Worm (Caenorhabditis elegans) whole organism, midembryonic: ENCODE measurements around the gene dlc-2.

Source experiments
- flt-1 ChIP-seq: fragments of 200-800 bp; sonication (Bioruptor generic); IDR thresholded peaks from 2 replicates; pipeline ENCODE4 v1.3.6; 2022; ENCODE audit warnings: missing genetic modification characterization, missing compliant biosample characterization
- ref-1 ChIP-seq: fragments of 200-800 bp; sonication (Bioruptor generic); conservative IDR thresholded peaks from 2 replicates; pipeline ENCODE4 v1.3.6; 2022; ENCODE audit warnings: missing genetic modification reagents, missing genetic modification characterization, missing compliant biosample characterization
- ztf-23 ChIP-seq: fragments of 200-800 bp; sonication (Bioruptor generic); IDR thresholded peaks from 2 replicates; pipeline ENCODE4 v1.3.6; 2022; ENCODE audit warnings: missing genetic modification reagents, missing genetic modification characterization, missing compliant biosample characterization
- ztf-29 ChIP-seq: fragments of 200-800 bp; sonication (Bioruptor generic); IDR thresholded peaks from 2 replicates; pipeline ENCODE4 v1.3.6; 2022; ENCODE audit warnings: missing genetic modification reagents, missing genetic modification characterization, missing compliant biosample characterization

DNA sequence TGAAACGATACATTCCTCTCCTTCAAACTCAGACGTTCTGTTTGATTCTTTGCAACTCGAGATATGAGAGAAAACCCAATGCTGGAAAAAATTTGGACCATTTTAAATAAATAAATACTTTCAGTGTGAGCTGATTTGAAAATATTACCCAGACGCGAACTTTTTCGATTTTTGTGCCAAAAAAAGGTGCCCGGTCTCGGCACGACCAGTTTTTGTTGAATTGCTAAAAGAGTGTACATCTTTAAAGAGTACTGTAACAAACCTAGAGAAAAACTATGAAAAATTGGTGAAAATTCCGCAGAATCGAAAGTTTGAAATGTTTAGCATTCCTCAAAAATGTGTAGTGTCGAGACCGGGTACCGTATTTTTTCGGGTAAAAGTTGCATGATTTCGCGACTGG, 50.1 kb downstream of the dlc-2 start, which contains the start of gene K08E4.8:
- TF ChIP-seq ztf-23 (GFP tag; lab: Robert Waterston, UW): no peak
- TF ChIP-seq ref-1 (GFP tag; lab: Robert Waterston, UW): no peak
- no peak for TF ChIP-seq flt-1 (GFP tag; lab: Robert Waterston, UW)
- no peak for TF ChIP-seq ztf-29
